Fruit fly (Drosophila melanogaster): Measurements from ENCODE around the gene cype.

cype gene

DNA sequence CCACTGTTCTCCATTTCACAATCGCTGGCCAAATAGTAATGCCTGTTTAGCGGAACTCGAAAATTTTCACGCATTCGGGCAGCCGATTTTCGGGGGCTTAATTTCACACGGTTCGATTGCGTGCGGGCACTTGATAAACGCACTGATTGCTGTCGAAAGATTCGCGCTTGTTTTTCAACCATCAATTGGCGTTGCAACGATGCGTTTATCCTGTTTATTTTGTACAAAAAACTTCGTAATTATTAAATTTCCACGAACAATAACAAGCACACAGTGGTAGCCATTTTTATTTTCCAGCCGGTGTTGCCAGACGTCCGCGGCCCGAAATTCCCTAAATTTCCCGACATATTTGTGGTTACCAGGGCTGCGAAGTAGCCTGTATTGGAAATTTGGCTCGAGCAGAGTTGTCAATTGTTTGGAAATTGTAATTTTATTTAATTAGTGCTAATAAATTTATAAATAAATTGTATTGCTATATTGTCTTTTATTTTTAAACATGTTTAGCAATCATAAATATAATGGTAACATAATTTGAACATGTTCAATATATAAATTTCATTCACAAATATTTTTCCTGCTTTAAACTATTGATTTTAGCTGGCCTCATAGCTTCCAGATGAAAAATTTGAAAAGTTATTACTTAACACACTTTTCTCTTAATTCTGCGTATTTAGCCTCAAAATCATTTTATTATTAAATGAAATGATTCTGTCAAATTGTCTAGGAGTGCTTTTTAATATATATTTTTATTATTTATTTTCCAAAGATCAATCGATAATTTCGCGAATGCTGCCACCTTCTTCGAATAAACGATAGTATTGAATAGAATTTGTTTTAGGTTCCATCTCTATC, at the start of gene cype, which contains the start of gene Ncoa6:
cype (plus strand) TSS at position 814 of the 852 bp plus-strand sequence.
Ncoa6 (minus strand) TSS at position 270 of the 852 bp plus-strand sequence.
- TF ChIP-seq Abd-B (GFP tag; optimal IDR thresholded peaks at IDR 0.05) (no peak), CrebA (GFP tag; optimal IDR thresholded peaks at IDR 0.05; ENCODE audit: borderline replicate concordance) (no peak), usp (GFP tag; optimal IDR thresholded peaks at IDR 0.05) (no peak), CG32264 (GFP tag; optimal IDR thresholded peaks at IDR 0.05) (no peak), CG9705 (GFP tag; optimal IDR thresholded peaks at IDR 0.05) (peak; percentile 29), HLH106 (tag; optimal IDR thresholded peaks at IDR 0.05) (peak; percentile 73), Jra (GFP tag; optimal IDR thresholded peaks at IDR 0.05) (peak; percentile 15), Myc (optimal IDR thresholded peaks at IDR 0.05) (no peak), GATAd (GFP tag; optimal IDR thresholded peaks at IDR 0.05) (no peak), Rel (GFP tag; optimal IDR thresholded peaks at IDR 0.05) (no peak), Rel (tag; optimal IDR thresholded peaks at IDR 0.05) (peak; percentile 64), woc (GFP tag; optimal IDR thresholded peaks at IDR 0.05) (peak; percentile 6), Hr83 (GFP tag; optimal IDR thresholded peaks at IDR 0.05; ENCODE audit: poor library complexity, severe bottlenecking) (peak; percentile 72), sage (GFP tag; optimal IDR thresholded peaks at IDR 0.05) (no peak), ey (GFP tag; optimal IDR thresholded peaks at IDR 0.05) (peak; percentile 24), Hr78 (GFP tag; optimal IDR thresholded peaks at IDR 0.05) (no peak), dl (GFP tag; optimal IDR thresholded peaks at IDR 0.05; ENCODE audit: insufficient read depth in 1 of 2, partially characterized antibody in 2 of 2) (no peak), fru (GFP tag; optimal IDR thresholded peaks at IDR 0.05) (no peak), dsf (GFP tag; optimal IDR thresholded peaks at IDR 0.05; ENCODE audit: borderline replicate concordance) (no peak), Vsx2 (GFP tag; optimal IDR thresholded peaks at IDR 0.05; ENCODE audit: partially characterized antibody) (no peak), jim (GFP tag; optimal IDR thresholded peaks at IDR 0.05) (no peak), psq (GFP tag; optimal IDR thresholded peaks at IDR 0.05) (peak; percentile 7), br (GFP tag; optimal IDR thresholded peaks at IDR 0.05) (no peak), Sp1 (GFP tag; optimal IDR thresholded peaks at IDR 0.05) (peak; percentile 55), foxo (GFP tag; optimal IDR thresholded peaks at IDR 0.05) (peak in 1 of 2 experiments; percentile 56), rgr (GFP tag; optimal IDR thresholded peaks at IDR 0.05) (peak; percentile 25), lola (GFP tag; optimal IDR thresholded peaks at IDR 0.05) (no peak), dmrt93B (GFP tag; optimal IDR thresholded peaks at IDR 0.05) (peak; percentile 12), Hnf4 (GFP tag; optimal IDR thresholded peaks at IDR 0.05) (peak; percentile 8), brk (GFP tag; optimal IDR thresholded peaks at IDR 0.05) (peak; percentile 71), pan (optimal IDR thresholded peaks at IDR 0.05) (no peak), h (GFP tag; optimal IDR thresholded peaks at IDR 0.05) (peak; percentile 15), N (GFP tag; optimal IDR thresholded peaks at IDR 0.05) (no peak), OdsH (GFP tag; optimal IDR thresholded peaks at IDR 0.05) (peak; percentile 19), Mio (GFP tag; optimal IDR thresholded peaks at IDR 0.05) (no peak), tai (GFP tag; optimal IDR thresholded peaks at IDR 0.05) (no peak), Dfd (GFP tag; optimal IDR thresholded peaks at IDR 0.05) (no peak), sv (GFP tag; optimal IDR thresholded peaks at IDR 0.05) (peak; percentile 60), Dif (GFP tag; optimal IDR thresholded peaks at IDR 0.05; ENCODE audit: partially characterized antibody) (no peak)

DNA sequence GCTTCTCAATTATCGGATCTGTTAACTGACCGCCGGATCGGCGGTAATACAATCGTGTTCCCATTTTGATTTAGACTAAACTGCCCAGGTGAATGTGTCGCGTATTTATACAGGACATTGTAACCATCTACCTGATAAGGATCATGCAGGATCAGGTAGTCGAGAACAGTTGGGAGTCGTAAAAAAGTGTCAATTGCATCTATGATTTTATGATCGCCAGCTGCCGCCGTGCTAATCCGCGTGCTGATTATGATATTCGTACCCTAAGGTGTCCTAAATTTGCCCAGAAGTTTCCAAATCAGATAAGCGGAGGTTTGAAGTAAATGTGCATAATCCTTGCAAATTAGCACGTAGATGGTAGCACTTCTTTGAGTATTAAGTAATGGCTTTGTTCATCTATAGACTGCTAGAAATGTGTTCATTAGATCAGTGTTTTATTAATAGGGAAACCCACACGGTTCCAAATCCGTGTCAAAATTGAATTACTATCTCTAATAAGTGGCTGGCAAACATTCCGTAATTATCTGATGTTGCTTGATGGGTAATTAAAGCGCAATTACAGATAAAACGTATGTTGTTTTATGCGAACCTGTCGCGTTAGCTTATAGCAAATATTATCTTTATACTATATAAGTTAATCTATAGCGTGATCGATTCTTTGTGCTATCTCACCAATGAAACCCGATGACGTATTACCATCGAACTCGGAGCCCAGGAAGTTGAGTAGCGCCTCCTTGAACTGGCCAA, 49.6 kb upstream of the cype start:
- TF ChIP-seq pan (optimal IDR thresholded peaks at IDR 0.05): no peak
- TF ChIP-seq Mio (GFP tag; optimal IDR thresholded peaks at IDR 0.05): no peak
- no peak for TF ChIP-seq CG9705 (GFP tag; optimal IDR thresholded peaks at IDR 0.05)
- TF ChIP-seq lola (GFP tag; optimal IDR thresholded peaks at IDR 0.05): no peak
- TF ChIP-seq OdsH (GFP tag; optimal IDR thresholded peaks at IDR 0.05): no peak
- no peak for TF ChIP-seq Jra (GFP tag; optimal IDR thresholded peaks at IDR 0.05)
- TF ChIP-seq GATAd (GFP tag; optimal IDR thresholded peaks at IDR 0.05): no peak
- no peak for TF ChIP-seq CrebA (GFP tag; optimal IDR thresholded peaks at IDR 0.05; ENCODE audit: borderline replicate concordance)

Data from whole organism, wandering third instar larva.